Worm (Caenorhabditis elegans) whole organism, young adult: ENCODE data around the gene C07B5.2.

Experiments used
- B0261.1 ChIP-seq: sonication (generic microtip); optimal IDR thresholded peaks from 2 replicates; lab custom pipeline; 2016; ENCODE audit warnings: mild to moderate bottlenecking, missing genetic modification characterization, moderate library complexity, missing compliant biosample characterization
- B0336.3 ChIP-seq: fragments of 200-800 bp; sonication (Bioruptor generic); IDR thresholded peaks from 2 replicates; pipeline ENCODE4 v1.3.6; 2022; ENCODE audit warnings: missing genetic modification characterization, missing compliant biosample characterization
- F10E7.11 ChIP-seq: sonication (generic microtip); optimal IDR thresholded peaks from 2 replicates; lab custom pipeline; 2017; ENCODE audit warnings: mild to moderate bottlenecking, missing genetic modification characterization, moderate library complexity, missing compliant biosample characterization
- F49E8.2 ChIP-seq: sonication (generic microtip); optimal IDR thresholded peaks from 3 replicates; lab custom pipeline; 2017; ENCODE audit warnings: missing genetic modification characterization, mild to moderate bottlenecking, missing compliant biosample characterization, antibody characterized with exemption, moderate library complexity; ENCODE audit not compliant: insufficient read depth
- T07F8.4 ChIP-seq: sonication (generic microtip); optimal IDR thresholded peaks from 2 replicates; lab custom pipeline; 2016; ENCODE audit warnings: mild to moderate bottlenecking, missing genetic modification characterization, moderate library complexity, missing compliant biosample characterization
- attf-3 ChIP-seq: fragments of 200-800 bp; sonication (Bioruptor generic); conservative IDR thresholded peaks from 2 replicates; pipeline ENCODE4 v1.3.6; 2022; ENCODE audit warnings: missing genetic modification reagents, missing genetic modification characterization, missing compliant biosample characterization
- die-1 ChIP-seq: sonication (generic microtip); optimal IDR thresholded peaks from 2 replicates; lab custom pipeline; 2016; ENCODE audit warnings: missing genotype, mild to moderate bottlenecking, missing genetic modification characterization, missing compliant biosample characterization
- let-526 ChIP-seq: fragments of 200-800 bp; sonication (Bioruptor generic); IDR thresholded peaks from 2 replicates; pipeline ENCODE4 v1.3.6; 2022; ENCODE audit warnings: missing genetic modification reagents, missing genetic modification characterization, missing compliant biosample characterization
- let-607 ChIP-seq, 2 experiments: fragments of 200-800 bp in 1 of 2; sonication (Bioruptor generic) in 1 of 2; sonication (generic microtip) in 1 of 2; optimal IDR thresholded peaks; 2 replicates each; lab custom pipeline; 2016 to 2018; ENCODE audit warnings: mild to moderate bottlenecking in 2 of 2, missing compliant biosample characterization in 2 of 2, missing genetic modification characterization in 2 of 2, moderate library complexity in 2 of 2, missing genotype in 1 of 2
- madf-10 ChIP-seq: sonication (generic microtip); optimal IDR thresholded peaks from 2 replicates; lab custom pipeline; 2016; ENCODE audit warnings: mild to moderate bottlenecking, missing genetic modification characterization, missing compliant biosample characterization
- madf-3 ChIP-seq: fragments of 200-800 bp; sonication (Bioruptor generic); IDR thresholded peaks from 2 replicates; pipeline ENCODE4 v1.3.6; 2022; ENCODE audit warnings: missing genetic modification reagents, missing genetic modification characterization, missing compliant biosample characterization
- mel-28 ChIP-seq: sonication (generic microtip); optimal IDR thresholded peaks from 2 replicates; lab custom pipeline; 2016; ENCODE audit warnings: borderline replicate concordance, mild to moderate bottlenecking, missing genetic modification characterization, missing compliant biosample characterization
- nhr-80 ChIP-seq: sonication (generic microtip); optimal IDR thresholded peaks from 2 replicates; lab custom pipeline; 2016; ENCODE audit warnings: missing genetic modification characterization, missing compliant biosample characterization
- rec-8 ChIP-seq, 2 experiments: sonication (generic microtip); optimal IDR thresholded peaks; 2 replicates each; lab custom pipeline; 2016; ENCODE audit warnings: mild to moderate bottlenecking in 2 of 2, missing genetic modification characterization in 2 of 2, missing genetic modification reagents in 2 of 2, missing genotype in 2 of 2, missing biosample characterization in 1 of 2, missing compliant biosample characterization in 1 of 2, moderate library complexity in 1 of 2
- tbx-9 ChIP-seq: sonication (generic microtip); optimal IDR thresholded peaks from 2 replicates; lab custom pipeline; 2016; ENCODE audit warnings: borderline replicate concordance, missing genetic modification characterization, inconsistent platforms, missing compliant biosample characterization
- ztf-3 ChIP-seq: fragments of 200-800 bp; sonication (Bioruptor generic); optimal IDR thresholded peaks from 2 replicates; lab custom pipeline; 2018; ENCODE audit warnings: mild to moderate bottlenecking, missing genetic modification characterization, missing compliant biosample characterization
- ztf-6 ChIP-seq: fragments of 200-800 bp; sonication (Bioruptor generic); IDR thresholded peaks from 2 replicates; pipeline ENCODE4 v1.3.6; 2022; ENCODE audit warnings: missing genetic modification reagents, missing genetic modification characterization, missing compliant biosample characterization

C07B5.2 gene

DNA sequence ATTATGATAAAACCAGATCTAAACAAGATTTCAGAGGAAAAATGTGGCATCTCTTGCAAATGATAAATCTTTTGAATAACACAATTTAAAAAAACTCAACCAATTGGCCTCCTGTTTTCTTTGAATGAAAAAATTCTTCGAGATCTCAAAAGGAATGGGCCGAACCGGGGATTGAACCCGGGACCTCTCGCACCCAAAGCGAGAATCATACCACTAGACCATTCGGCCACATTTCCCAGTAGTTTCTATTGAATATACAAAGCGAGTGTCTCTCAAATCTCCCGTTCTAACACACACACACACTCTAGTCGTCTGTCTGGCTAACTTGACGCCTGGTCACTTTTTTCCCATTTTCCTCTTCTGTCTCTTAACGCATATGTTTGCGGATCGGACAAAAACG is 49.4 kb downstream of the C07B5.2 start (continued):
- TF ChIP-seq ztf-3 (GFP tag; lab: Kevin White, UChicago) (peak; percentile 51), ztf-6 (GFP tag; lab: Robert Waterston, UW) (peak; percentile 53; the same call in 1 of the 2 replicates), madf-10 (tag; lab: Kevin White, UChicago) (peak; percentile 78), B0336.3 (no peak; the same call in 1 of the 2 replicates), B0261.1 (tag; lab: Kevin White, UChicago) (peak; percentile 92), let-526 (GFP tag; lab: Robert Waterston, UW) (0 out of 2 replicates have a peak, but pooled peaks have one; percentile 9), F10E7.11 (tag; lab: Kevin White, UChicago) (peak; percentile 39), mel-28 (tag; lab: Kevin White, UChicago) (no peak), F49E8.2 (tag; lab: Kevin White, UChicago) (peak; percentile 15), T07F8.4 (peak; percentile 77), attf-3 (GFP tag; lab: Robert Waterston, UW) (peak; percentile 44), nhr-80 (tag; lab: Kevin White, UChicago) (peak; percentile 13), madf-3 (GFP tag; lab: Robert Waterston, UW) (0 out of 2 replicates have a peak, but pooled peaks have one; percentile 46), tbx-9 (peak; percentile 36), let-607 (tag; optimal IDR thresholded peaks at IDR 0.05; lab: Kevin White, UChicago) (peak; percentile 14 to 32), rec-8 (tag; optimal IDR thresholded peaks at IDR 0.05; lab: Kevin White, UChicago) (peak; percentile 53 to 67), die-1 (tag; lab: Kevin White, UChicago) (peak; percentile 86)
